Worm (Caenorhabditis elegans): ENCODE measurements around the gene Y67H2A.10.
A peak's percentile ranks its signal among the peaks of the same experiment; 100 is the strongest.

Y67H2A.10 gene

DNA sequence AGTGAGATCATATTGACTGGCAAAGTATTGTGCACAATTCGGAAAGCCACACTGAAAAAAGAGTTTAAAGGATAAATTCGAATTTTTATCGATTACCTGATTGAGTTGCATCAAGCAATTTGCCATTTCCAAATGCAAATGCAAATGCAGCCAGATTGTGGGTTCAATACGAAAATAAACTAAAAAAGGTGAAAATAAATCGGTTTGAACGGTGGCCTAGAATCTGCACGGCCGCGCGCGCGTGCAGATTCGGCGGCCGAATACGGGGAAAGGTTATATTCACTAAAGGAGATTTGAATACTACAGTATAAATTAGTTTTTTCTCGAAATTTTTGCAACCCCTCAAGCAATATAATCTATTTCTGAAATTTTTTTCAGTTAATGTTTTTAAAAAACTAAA, at the start of gene Y67H2A.10:
Gene Y67H2A.10, minus strand, starts transcription at position 184 of the 400 bp plus-strand sequence.
- TF ChIP-seq drap-1 (GFP tag; optimal IDR thresholded peaks at IDR 0.05): no peak
- TF ChIP-seq ceh-43 (GFP tag; optimal IDR thresholded peaks at IDR 0.05): no peak
- TF ChIP-seq unc-120 (tag; optimal IDR thresholded peaks at IDR 0.05; ENCODE audit: poor library complexity, severe bottlenecking): peak; percentile 83
- no peak for TF ChIP-seq mls-2 (tag; optimal IDR thresholded peaks at IDR 0.05)

DNA sequence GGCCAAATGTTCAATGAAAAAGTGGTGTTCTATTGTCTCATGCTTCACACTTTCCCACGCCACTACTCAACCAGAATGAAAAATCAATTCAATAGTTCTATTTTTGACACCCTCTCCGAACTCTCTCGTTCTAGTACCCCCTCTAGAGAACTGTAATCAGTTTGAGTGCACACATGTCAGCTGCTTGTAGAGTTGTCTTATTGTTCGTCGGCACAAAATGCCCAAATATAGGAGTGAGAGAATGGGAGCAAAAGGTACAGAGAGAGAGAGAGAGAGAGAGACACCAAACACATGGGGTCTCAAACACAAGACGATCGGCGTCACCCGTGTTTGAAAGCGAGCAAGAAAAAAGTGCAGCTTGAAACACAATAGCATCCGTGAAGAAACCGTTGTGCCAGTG, 45.0 kb upstream of the Y67H2A.10 start:
- no peak for TF ChIP-seq M03D4.4 (tag; optimal IDR thresholded peaks at IDR 0.05)
- TF ChIP-seq bed-3 (GFP tag; optimal IDR thresholded peaks at IDR 0.05): no peak
- TF ChIP-seq unc-62 (GFP tag; optimal IDR thresholded peaks at IDR 0.05): no peak
- no peak for TF ChIP-seq nhr-237 (tag; optimal IDR thresholded peaks at IDR 0.05)
- TF ChIP-seq mls-2 (tag; optimal IDR thresholded peaks at IDR 0.05): no peak
- TF ChIP-seq lsy-2 (tag; optimal IDR thresholded peaks at IDR 0.05): no peak
- no peak for TF ChIP-seq ces-1 (GFP tag; optimal IDR thresholded peaks at IDR 0.05)
- no peak for TF ChIP-seq ceh-43 (GFP tag; optimal IDR thresholded peaks at IDR 0.05)
- no peak for TF ChIP-seq blmp-1 (tag; optimal IDR thresholded peaks at IDR 0.05)
- TF ChIP-seq zip-8 (tag; optimal IDR thresholded peaks at IDR 0.05): no peak
- TF ChIP-seq sem-2 (GFP tag; optimal IDR thresholded peaks at IDR 0.05): no peak
- no peak for TF ChIP-seq mab-5 (tag; optimal IDR thresholded peaks at IDR 0.05)

DNA sequence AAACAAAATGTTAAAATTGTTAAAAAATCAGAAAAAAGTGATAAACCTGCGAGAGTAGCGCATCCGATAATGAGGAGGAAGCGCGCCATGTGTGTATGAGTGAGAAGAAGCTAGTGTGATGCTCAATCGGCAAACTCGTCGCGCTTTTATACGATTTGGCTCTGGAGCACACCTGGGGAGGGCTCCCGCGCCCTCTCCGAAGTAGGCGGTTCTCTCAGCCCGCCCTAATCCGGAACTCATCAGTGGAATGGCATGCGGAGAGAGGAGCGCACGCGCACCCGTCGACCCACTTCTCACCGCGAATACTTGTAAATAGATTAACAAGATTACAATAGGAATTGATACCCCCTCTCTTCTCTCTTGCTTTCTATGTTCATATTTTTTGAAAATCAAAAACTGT, 42.0 kb upstream of the Y67H2A.10 start, which contains the start of gene pqn-74:
Gene pqn-74, minus strand, starts transcription at position 122 of the 400 bp plus-strand sequence.
- TF ChIP-seq elt-1 (tag; optimal IDR thresholded peaks at IDR 0.05; ENCODE audit: borderline replicate concordance, insufficient read depth) (no peak), hlh-1 (tag; optimal IDR thresholded peaks at IDR 0.05) (no peak), blmp-1 (tag; optimal IDR thresholded peaks at IDR 0.05) (no peak), mls-2 (tag; optimal IDR thresholded peaks at IDR 0.05) (no peak), lin-13 (tag; optimal IDR thresholded peaks at IDR 0.05) (no peak), sem-2 (GFP tag; optimal IDR thresholded peaks at IDR 0.05) (no peak), M03D4.4 (tag; optimal IDR thresholded peaks at IDR 0.05) (no peak), drap-1 (GFP tag; optimal IDR thresholded peaks at IDR 0.05) (no peak), mab-5 (tag; optimal IDR thresholded peaks at IDR 0.05) (no peak), lin-32 (GFP tag; optimal IDR thresholded peaks at IDR 0.05) (no peak), nhr-76 (tag; optimal IDR thresholded peaks at IDR 0.05) (no peak), nhr-28 (tag; optimal IDR thresholded peaks at IDR 0.05) (no peak), lsy-2 (tag; optimal IDR thresholded peaks at IDR 0.05) (no peak), ceh-43 (GFP tag; optimal IDR thresholded peaks at IDR 0.05) (no peak), bed-3 (GFP tag; optimal IDR thresholded peaks at IDR 0.05) (no peak), elt-3 (tag; optimal IDR thresholded peaks at IDR 0.05) (no peak), nhr-237 (tag; optimal IDR thresholded peaks at IDR 0.05) (no peak), mep-1 (tag; optimal IDR thresholded peaks at IDR 0.05) (no peak)

DNA sequence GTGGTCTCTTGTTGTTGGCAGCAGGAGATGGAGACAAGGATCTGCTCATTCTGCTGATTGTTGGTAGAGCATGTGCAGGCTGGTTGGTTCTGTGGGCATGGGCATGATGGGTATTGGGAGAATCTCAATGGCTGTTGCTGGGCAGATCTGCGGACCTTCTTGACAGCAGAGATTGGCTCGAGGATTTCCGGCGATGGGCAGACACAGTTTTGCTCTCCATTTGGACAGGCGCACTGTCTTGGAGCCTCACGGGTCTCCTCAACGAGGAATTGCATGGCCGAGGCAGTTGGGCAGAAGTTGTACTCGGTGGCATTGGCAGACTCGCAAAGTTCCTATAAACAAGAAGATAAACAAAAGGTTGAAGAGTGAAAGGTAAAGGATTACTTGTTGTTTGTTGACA, 41.2 kb upstream of the Y67H2A.10 start:
- TF ChIP-seq nhr-76 (tag; optimal IDR thresholded peaks at IDR 0.05): no peak
- no peak for TF ChIP-seq nhr-2 (tag; optimal IDR thresholded peaks at IDR 0.05)
- no peak for TF ChIP-seq mep-1 (tag; optimal IDR thresholded peaks at IDR 0.05)
- no peak for TF ChIP-seq flh-1 (GFP tag; optimal IDR thresholded peaks at IDR 0.05)
- no peak for TF ChIP-seq M03D4.4 (tag; optimal IDR thresholded peaks at IDR 0.05)
- no peak for TF ChIP-seq mls-2 (tag; optimal IDR thresholded peaks at IDR 0.05)
- no peak for TF ChIP-seq ceh-43 (GFP tag; optimal IDR thresholded peaks at IDR 0.05)
- no peak for TF ChIP-seq unc-120 (tag; optimal IDR thresholded peaks at IDR 0.05; ENCODE audit: poor library complexity, severe bottlenecking)
- no peak for TF ChIP-seq nhr-12 (tag; optimal IDR thresholded peaks at IDR 0.05)
- TF ChIP-seq elt-1 (tag; optimal IDR thresholded peaks at IDR 0.05; ENCODE audit: borderline replicate concordance, insufficient read depth): no peak
- no peak for TF ChIP-seq sem-2 (GFP tag; optimal IDR thresholded peaks at IDR 0.05)
- TF ChIP-seq snpc-4 (tag; optimal IDR thresholded peaks at IDR 0.05): no peak
- TF ChIP-seq zip-8 (tag; optimal IDR thresholded peaks at IDR 0.05): no peak
- no peak for TF ChIP-seq ceh-83 (GFP tag; optimal IDR thresholded peaks at IDR 0.05)
- no peak for TF ChIP-seq ces-1 (GFP tag; optimal IDR thresholded peaks at IDR 0.05)
- no peak for TF ChIP-seq tbx-8 (GFP tag; optimal IDR thresholded peaks at IDR 0.05)
- TF ChIP-seq pha-4 (tag; optimal IDR thresholded peaks at IDR 0.05): no peak
- no peak for TF ChIP-seq bed-3 (GFP tag; optimal IDR thresholded peaks at IDR 0.05)

DNA sequence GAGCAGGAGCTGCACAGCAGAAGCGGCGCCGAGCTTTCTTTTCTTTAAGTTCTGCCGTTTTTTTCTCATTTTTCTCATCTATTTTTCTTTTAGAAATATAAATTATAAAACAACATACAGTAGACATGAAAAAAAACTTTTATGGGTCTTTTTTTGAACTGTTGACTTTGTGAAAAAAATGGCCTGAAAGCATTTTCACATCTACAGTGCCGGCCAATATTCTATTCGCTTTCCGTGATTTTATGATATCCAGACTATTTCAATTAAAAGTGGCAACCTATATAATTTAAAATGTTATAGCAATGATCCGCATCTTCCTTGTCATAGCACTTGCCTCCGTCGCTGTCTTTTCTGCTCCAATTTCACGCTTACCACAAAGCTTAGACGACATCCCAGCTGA, 38.8 kb upstream of the Y67H2A.10 start, which contains the start of gene far-6:
Gene far-6, plus strand, starts transcription at position 301 of the 400 bp plus-strand sequence.
- no peak for TF ChIP-seq ceh-39 (tag; optimal IDR thresholded peaks at IDR 0.05)
- TF ChIP-seq sptf-1 (tag; optimal IDR thresholded peaks at IDR 0.05): no peak
- TF ChIP-seq elt-1 (tag; optimal IDR thresholded peaks at IDR 0.05; ENCODE audit: borderline replicate concordance, insufficient read depth): no peak
- no peak for TF ChIP-seq mep-1 (tag; optimal IDR thresholded peaks at IDR 0.05)
- no peak for TF ChIP-seq unc-120 (tag; optimal IDR thresholded peaks at IDR 0.05; ENCODE audit: poor library complexity, severe bottlenecking)
- TF ChIP-seq ceh-43 (GFP tag; optimal IDR thresholded peaks at IDR 0.05): no peak
- no peak for TF ChIP-seq lin-32 (GFP tag; optimal IDR thresholded peaks at IDR 0.05)
- no peak for TF ChIP-seq lsy-2 (tag; optimal IDR thresholded peaks at IDR 0.05)
- no peak for TF ChIP-seq nhr-28 (tag; optimal IDR thresholded peaks at IDR 0.05)
- TF ChIP-seq nhr-2 (tag; optimal IDR thresholded peaks at IDR 0.05): no peak
- no peak for TF ChIP-seq ces-1 (GFP tag; optimal IDR thresholded peaks at IDR 0.05)
- no peak for TF ChIP-seq zip-8 (tag; optimal IDR thresholded peaks at IDR 0.05)
- no peak for TF ChIP-seq mab-5 (tag; optimal IDR thresholded peaks at IDR 0.05)

All from whole organism, mixed stage, embryonic.